Worm (Caenorhabditis elegans): Measurements from ENCODE around the gene pdf-2.

ce11 chrX:2144875-2145274, 18.3 kb upstream of the pdf-2 start:
- TF ChIP-seq tab-1 (GFP tag; IDR thresholded peaks at IDR 0.05): no peak
- TF ChIP-seq T22C8.4 (GFP tag; IDR thresholded peaks at IDR 0.05): no peak
- TF ChIP-seq ztf-29 (GFP tag; IDR thresholded peaks at IDR 0.05): no peak
- no peak for TF ChIP-seq ref-1 (GFP tag; conservative IDR thresholded peaks at IDR 0.05)
- no peak for TF ChIP-seq flt-1 (GFP tag; IDR thresholded peaks at IDR 0.05)
